Worm (Caenorhabditis elegans) whole organism, L4 larva: ENCODE measurements around the gene T19B10.5.

Experiments used
- F10B5.3 ChIP-seq: sonication (generic microtip); optimal IDR thresholded peaks from 2 replicates; lab custom pipeline; 2016; ENCODE audit warnings: mild to moderate bottlenecking, missing genetic modification characterization, missing compliant biosample characterization
- Y105C5A.15 ChIP-seq: fragments of 200-800 bp; sonication (Bioruptor generic); IDR thresholded peaks from 2 replicates; pipeline ENCODE4 v1.3.6; 2022; ENCODE audit warnings: missing genetic modification characterization, missing compliant biosample characterization
- lin-13 ChIP-seq: fragments of 150-350 bp; optimal IDR thresholded peaks from 2 replicates; lab custom pipeline; 2014; ENCODE audit warnings: missing biosample characterization, missing genetic modification reagents, missing genetic modification characterization
- mxl-3 ChIP-seq: fragments of 200-800 bp; sonication (Bioruptor generic); optimal IDR thresholded peaks from 2 replicates; lab custom pipeline; 2018; ENCODE audit warnings: mild to moderate bottlenecking, missing genetic modification characterization, missing compliant biosample characterization
- nhr-237 ChIP-seq: sonication (generic microtip); optimal IDR thresholded peaks from 2 replicates; lab custom pipeline; 2017; ENCODE audit warnings: missing biosample characterization, missing genetic modification characterization
- skn-1 ChIP-seq: fragments of 150-350 bp; optimal IDR thresholded peaks from 2 replicates; lab custom pipeline; 2014; ENCODE audit warnings: missing biosample characterization, missing genetic modification characterization
- vab-7 ChIP-seq: fragments of 200-800 bp; sonication (Bioruptor generic); IDR thresholded peaks from 2 replicates; pipeline ENCODE4 v1.3.6; 2022; ENCODE audit warnings: missing genetic modification reagents, missing genetic modification characterization, missing compliant biosample characterization

ce11 chrV:11199497-11199896 lies 35.0 kb upstream of the T19B10.5 start:
- TF ChIP-seq lin-13 (GFP tag; lab: Kevin White, UChicago) = no peak
- peak; percentile 5 for TF ChIP-seq mxl-3
- TF ChIP-seq vab-7 = no peak
- TF ChIP-seq skn-1 (tag; lab: Kevin White, UChicago) = no peak
- no peak for TF ChIP-seq nhr-237
- no peak for TF ChIP-seq Y105C5A.15 (GFP tag; lab: Robert Waterston, UW)
- no peak for TF ChIP-seq F10B5.3 (tag; lab: Kevin White, UChicago)
